Worm (Caenorhabditis elegans): Measurements from ENCODE around the gene F25H9.6.
A peak's percentile ranks its signal among the peaks of the same experiment; 100 is the strongest.

F25H9.6 gene

ce11 chrV:13468190-13468765 is at the start of gene F25H9.6, which contains the start of gene F25H9.7:
Gene F25H9.6, minus strand, starts transcription at chrV:13468361.
Gene F25H9.7, plus strand, starts transcription at chrV:13468376.
- TF ChIP-seq dao-5 (tag; optimal IDR thresholded peaks at IDR 0.05) (no peak), him-1 (tag; optimal IDR thresholded peaks at IDR 0.05) (peak; percentile 80), W03F9.2 (tag; optimal IDR thresholded peaks at IDR 0.05) (peak; percentile 73)

- no peak for TF ChIP-seq W03F9.2 (tag; optimal IDR thresholded peaks at IDR 0.05)
- no peak for TF ChIP-seq him-1 (tag; optimal IDR thresholded peaks at IDR 0.05)
- TF ChIP-seq dao-5 (tag; optimal IDR thresholded peaks at IDR 0.05), result no peak
Measured at ce11 chrV:13515115-13515514, 47.0 kb upstream of the F25H9.6 start, which contains the start of gene semi-1. Gene semi-1, minus strand, starts transcription at chrV:13515215.

- TF ChIP-seq him-1 (tag; optimal IDR thresholded peaks at IDR 0.05), result no peak
- TF ChIP-seq dao-5 (tag; optimal IDR thresholded peaks at IDR 0.05), result no peak
- TF ChIP-seq W03F9.2 (tag; optimal IDR thresholded peaks at IDR 0.05), result no peak
Measured at ce11 chrV:13512515-13512914, 44.4 kb upstream of the F25H9.6 start.

- TF ChIP-seq dao-5 (tag; optimal IDR thresholded peaks at IDR 0.05), result no peak
- no peak for TF ChIP-seq W03F9.2 (tag; optimal IDR thresholded peaks at IDR 0.05)
- no peak for TF ChIP-seq him-1 (tag; optimal IDR thresholded peaks at IDR 0.05)
Measured at ce11 chrV:13511618-13512017, 43.5 kb upstream of the F25H9.6 start, which contains the start of gene avr-15. Gene avr-15, minus strand, starts transcription at chrV:13511718.

DNA sequence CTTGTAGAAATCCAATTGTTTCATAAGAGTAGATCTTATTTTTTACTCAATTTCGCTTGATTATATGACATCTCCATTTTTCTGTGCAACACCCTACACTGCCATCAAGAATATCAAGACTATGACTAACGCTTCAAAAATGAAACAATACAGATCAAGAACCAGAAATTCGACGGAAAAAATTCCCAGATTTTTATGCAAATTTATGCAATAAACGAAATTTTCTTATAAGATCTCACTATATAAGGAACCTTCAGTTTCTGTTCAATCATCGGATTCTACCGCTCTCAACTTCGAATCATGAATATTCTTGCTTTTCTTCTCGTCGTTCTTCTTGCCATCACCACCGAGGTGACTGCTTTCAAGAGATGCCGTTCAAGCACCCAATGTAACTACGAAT is 38.2 kb upstream of the F25H9.6 start, which contains the start of gene R11G10.4:
TSS of gene R11G10.4 (plus strand) at position 301 of the 400 bp plus-strand sequence.
- TF ChIP-seq W03F9.2 (tag; optimal IDR thresholded peaks at IDR 0.05) (no peak), him-1 (tag; optimal IDR thresholded peaks at IDR 0.05) (no peak), dao-5 (tag; optimal IDR thresholded peaks at IDR 0.05) (no peak)

ce11 chrV:13499227-13499626 is 31.1 kb upstream of the F25H9.6 start:
- no peak for TF ChIP-seq W03F9.2 (tag; optimal IDR thresholded peaks at IDR 0.05)
- no peak for TF ChIP-seq dao-5 (tag; optimal IDR thresholded peaks at IDR 0.05)
- TF ChIP-seq him-1 (tag; optimal IDR thresholded peaks at IDR 0.05), result no peak

DNA sequence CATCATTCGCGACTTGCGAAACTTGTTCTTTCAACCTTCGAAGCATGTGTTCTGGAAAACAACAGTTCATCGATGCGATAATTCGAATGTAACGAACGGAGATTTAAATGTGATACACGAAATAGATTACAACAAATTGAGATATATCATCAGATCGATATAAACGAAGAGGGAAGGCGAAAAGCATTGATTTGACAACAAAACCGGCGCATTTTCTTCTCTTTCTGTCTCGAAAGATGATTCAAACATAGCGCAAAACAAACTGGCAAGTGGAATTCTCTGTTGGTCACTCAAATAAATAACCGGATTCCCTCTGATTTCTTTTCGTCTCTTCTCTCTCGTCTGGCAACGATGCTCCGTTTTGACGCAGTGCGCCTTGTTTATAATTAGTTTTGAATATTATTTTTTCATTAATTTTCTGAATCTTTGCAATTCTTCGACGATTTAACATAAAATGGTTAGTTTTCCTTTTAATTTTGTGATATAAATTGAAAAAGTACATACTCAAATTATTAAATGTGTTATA is 29.2 kb upstream of the F25H9.6 start, which contains the start of the genes eea-1 and gut-2:
TSS of gene eea-1 (minus strand) at position 51 of the 526 bp plus-strand sequence.
TSS of gene gut-2 (plus strand) at position 369 of the 526 bp plus-strand sequence.
- TF ChIP-seq dao-5 (tag; optimal IDR thresholded peaks at IDR 0.05) (no peak), W03F9.2 (tag; optimal IDR thresholded peaks at IDR 0.05) (peak; percentile 70), him-1 (tag; optimal IDR thresholded peaks at IDR 0.05) (no peak)

- TF ChIP-seq W03F9.2 (tag; optimal IDR thresholded peaks at IDR 0.05) (no peak), dao-5 (tag; optimal IDR thresholded peaks at IDR 0.05) (no peak), him-1 (tag; optimal IDR thresholded peaks at IDR 0.05) (no peak)
Measured at ce11 chrV:13489830-13490229, 21.7 kb upstream of the F25H9.6 start, which contains the start of gene T10G3.3. Gene T10G3.3, minus strand, starts transcription at chrV:13490199.

ce11 chrV:13488297-13488803 is 20.2 kb upstream of the F25H9.6 start:
- no peak for TF ChIP-seq him-1 (tag; optimal IDR thresholded peaks at IDR 0.05)
- no peak for TF ChIP-seq dao-5 (tag; optimal IDR thresholded peaks at IDR 0.05)
- TF ChIP-seq W03F9.2 (tag; optimal IDR thresholded peaks at IDR 0.05), result no peak

DNA sequence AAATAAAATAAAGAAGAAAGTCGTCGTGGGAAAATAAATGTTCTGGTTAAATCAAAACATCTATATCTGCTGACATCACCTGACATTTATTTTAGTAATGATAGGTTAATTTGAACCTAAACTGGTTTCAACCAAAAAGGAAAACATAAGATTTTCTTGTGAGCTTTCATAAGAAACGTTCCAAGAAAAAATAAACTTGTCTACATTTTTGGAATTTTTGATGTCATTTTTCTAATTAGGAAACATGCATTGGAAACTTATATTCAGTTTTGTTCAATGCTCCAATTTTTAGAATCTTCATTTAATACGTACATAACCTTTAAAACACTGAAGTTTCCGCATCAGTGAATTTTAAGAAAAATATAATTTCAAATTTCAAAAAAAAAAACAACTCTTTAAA is 17.6 kb upstream of the F25H9.6 start:
- TF ChIP-seq dao-5 (tag; optimal IDR thresholded peaks at IDR 0.05), result no peak
- no peak for TF ChIP-seq W03F9.2 (tag; optimal IDR thresholded peaks at IDR 0.05)

DNA sequence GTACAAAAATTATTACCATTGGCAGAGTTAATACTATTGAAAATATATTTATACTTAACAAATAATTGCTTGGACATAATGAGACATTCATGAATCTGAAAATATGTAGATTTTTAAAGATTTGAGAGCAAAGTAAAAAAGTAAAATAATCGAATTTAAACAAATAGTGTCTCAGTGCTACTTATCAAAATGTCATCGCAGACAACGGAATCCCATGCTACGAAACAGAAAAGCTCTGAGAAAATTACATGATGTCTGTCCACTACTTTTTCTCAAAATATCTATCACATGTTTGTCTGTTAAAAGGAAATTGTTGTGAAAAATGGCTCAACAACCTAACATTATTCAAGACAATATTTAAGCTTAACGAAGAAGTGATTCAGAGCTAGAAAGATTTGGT is 16.2 kb upstream of the F25H9.6 start, which contains the start of gene T10G3.4:
TSS of gene T10G3.4 (minus strand) at position 101 of the 400 bp plus-strand sequence.
- no peak for TF ChIP-seq dao-5 (tag; optimal IDR thresholded peaks at IDR 0.05)
- TF ChIP-seq him-1 (tag; optimal IDR thresholded peaks at IDR 0.05), result no peak
- TF ChIP-seq W03F9.2 (tag; optimal IDR thresholded peaks at IDR 0.05), result no peak

DNA sequence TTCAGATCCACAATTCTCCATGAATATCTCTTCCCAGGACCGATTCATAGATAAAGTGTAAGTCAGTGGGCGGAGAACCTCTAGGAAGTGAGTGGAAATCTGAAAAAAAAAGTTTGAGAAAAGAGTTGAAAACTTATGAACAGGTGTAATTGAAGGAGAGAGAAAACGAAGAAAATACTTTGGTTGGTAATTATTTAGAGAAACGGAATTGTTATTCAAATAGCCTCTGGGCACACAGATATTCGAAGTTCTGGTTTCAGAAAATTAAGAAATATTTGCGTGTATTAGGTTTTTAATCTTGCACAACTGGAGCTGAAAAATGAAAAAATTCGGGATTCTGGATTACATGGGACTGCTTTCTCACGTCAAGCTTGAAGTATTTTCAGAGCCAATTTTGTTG is 11.6 kb upstream of the F25H9.6 start, which contains the start of gene T10G3.2:
TSS of gene T10G3.2 (minus strand) at position 101 of the 400 bp plus-strand sequence.
- no peak for TF ChIP-seq him-1 (tag; optimal IDR thresholded peaks at IDR 0.05)
- TF ChIP-seq dao-5 (tag; optimal IDR thresholded peaks at IDR 0.05), result no peak
- TF ChIP-seq W03F9.2 (tag; optimal IDR thresholded peaks at IDR 0.05), result no peak

- no peak for TF ChIP-seq W03F9.2 (tag; optimal IDR thresholded peaks at IDR 0.05)
- TF ChIP-seq him-1 (tag; optimal IDR thresholded peaks at IDR 0.05), result no peak
- TF ChIP-seq dao-5 (tag; optimal IDR thresholded peaks at IDR 0.05), result no peak
Measured at ce11 chrV:13476350-13476749, 8.2 kb upstream of the F25H9.6 start, which contains the start of gene T10G3.8. Gene T10G3.8, minus strand, starts transcription at chrV:13476450.

DNA sequence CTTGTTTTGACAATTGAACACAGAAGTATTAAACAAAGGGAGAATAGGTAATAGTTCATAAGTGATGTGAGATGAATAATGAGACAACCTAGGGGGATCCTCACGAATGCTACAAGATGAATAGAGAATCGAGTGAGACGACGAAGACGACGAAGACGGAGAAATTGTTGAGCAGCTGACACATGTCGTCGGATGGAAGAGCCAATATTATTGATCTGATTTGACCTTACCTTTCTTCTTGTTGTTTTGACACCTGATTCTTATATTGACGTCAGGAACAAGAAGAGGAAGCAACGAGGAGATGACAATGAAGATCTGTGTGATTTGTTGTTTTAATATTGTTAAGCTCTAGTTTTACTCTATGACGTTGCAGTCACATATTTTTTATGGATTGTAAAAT is 5.3 kb upstream of the F25H9.6 start, which contains the start of gene T10G3.1:
TSS of gene T10G3.1 (minus strand) at position 213 of the 400 bp plus-strand sequence.
- TF ChIP-seq him-1 (tag; optimal IDR thresholded peaks at IDR 0.05) (no peak), W03F9.2 (tag; optimal IDR thresholded peaks at IDR 0.05) (no peak), dao-5 (tag; optimal IDR thresholded peaks at IDR 0.05) (no peak)
